Worm (Caenorhabditis elegans) whole organism, L1 larva: ENCODE measurements around the gene col-95.
A peak's percentile ranks its signal among the peaks of the same experiment; 100 is the strongest.

ENCODE experiments used
- C04F5.9 ChIP-seq: sonication (generic microtip); optimal IDR thresholded peaks from 2 replicates; lab custom pipeline; 2016; ENCODE audit warnings: missing genetic modification characterization, missing compliant biosample characterization
- C16A3.4 ChIP-seq: fragments of 150-350 bp; optimal IDR thresholded peaks from 2 replicates; lab custom pipeline; 2014; ENCODE audit warnings: missing biosample characterization, missing genetic modification characterization
- F16B12.6 ChIP-seq: fragments of 150-350 bp; optimal IDR thresholded peaks from 2 replicates; lab custom pipeline; 2014; ENCODE audit warnings: missing biosample characterization, missing genetic modification characterization
- aha-1 ChIP-seq: fragments of 150-350 bp; optimal IDR thresholded peaks from 2 replicates; lab custom pipeline; 2014; ENCODE audit warnings: missing biosample characterization, missing genetic modification characterization
- alr-1 ChIP-seq: fragments of 200-800 bp; sonication (Bioruptor generic); optimal IDR thresholded peaks from 2 replicates; lab custom pipeline; 2018; ENCODE audit warnings: borderline replicate concordance, mild to moderate bottlenecking, missing genetic modification characterization, missing compliant biosample characterization
- ama-1 ChIP-seq: fragments of 150-350 bp; optimal IDR thresholded peaks from 2 replicates; lab custom pipeline; 2014
- ceh-8 ChIP-seq: fragments of 200-800 bp; sonication (Bioruptor generic); optimal IDR thresholded peaks from 2 replicates; lab custom pipeline; 2018; ENCODE audit warnings: mild to moderate bottlenecking, missing genetic modification characterization, moderate library complexity, missing compliant biosample characterization
- ceh-82 ChIP-seq, 3 experiments: fragments of 150-350 bp in 1 of 3; sonication (generic microtip) in 2 of 3; optimal IDR thresholded peaks; 2 replicates each; lab custom pipeline; 2014 to 2017; ENCODE audit warnings: missing biosample characterization in 3 of 3, missing genetic modification characterization in 3 of 3
- efl-1 ChIP-seq, 4 experiments: fragments of 150-350 bp; optimal IDR thresholded peaks in 3 of 4; peaks in 1 of 4; 1 replicate in 1 of 4; 2 replicates in 3 of 4; lab custom pipeline; 2014; ENCODE audit warnings: missing biosample characterization in 2 of 4, missing genetic modification characterization in 2 of 4, missing genetic modification reagents in 2 of 4
- efl-3 ChIP-seq: fragments of 200-800 bp; sonication (Bioruptor generic); optimal IDR thresholded peaks from 2 replicates; lab custom pipeline; 2018; ENCODE audit warnings: mild to moderate bottlenecking, missing genetic modification characterization, missing compliant biosample characterization
- egl-13 ChIP-seq: sonication (generic microtip); optimal IDR thresholded peaks from 2 replicates; lab custom pipeline; 2016; ENCODE audit warnings: missing genotype, missing genetic modification reagents, missing genetic modification characterization, missing compliant biosample characterization
- egl-27 ChIP-seq, 2 experiments: fragments of 150-350 bp in 1 of 2; sonication (generic microtip); optimal IDR thresholded peaks; 3 replicates each; lab custom pipeline; 2017 to 2018; ENCODE audit warnings: missing biosample characterization in 2 of 2, missing genetic modification characterization in 2 of 2, missing genetic modification reagents in 2 of 2
- elt-3 ChIP-seq, 6 experiments: fragments of 150-350 bp in 1 of 6; sonication (generic microtip); optimal IDR thresholded peaks; 2 replicates each; lab custom pipeline; 2017 to 2018; ENCODE audit warnings: missing biosample characterization in 6 of 6, missing genetic modification characterization in 6 of 6, inconsistent platforms in 1 of 6
- fkh-10 ChIP-seq: sonication (generic microtip); optimal IDR thresholded peaks from 2 replicates; lab custom pipeline; 2017; ENCODE audit warnings: missing biosample characterization, missing genetic modification reagents, missing genetic modification characterization
- fkh-4 ChIP-seq: sonication (generic microtip); optimal IDR thresholded peaks from 2 replicates; lab custom pipeline; 2016; ENCODE audit warnings: missing compliant biosample characterization, missing genetic modification characterization, borderline replicate concordance
- hpl-2 ChIP-seq: fragments of 150-350 bp; optimal IDR thresholded peaks from 2 replicates; lab custom pipeline; 2014; ENCODE audit warnings: missing biosample characterization, missing genetic modification reagents, missing genetic modification characterization
- isw-1 ChIP-seq: fragments of 200-800 bp; sonication (Bioruptor generic); IDR thresholded peaks from 2 replicates; pipeline ENCODE4 v1.3.6; 2022; ENCODE audit warnings: missing genetic modification characterization, missing compliant biosample characterization
- lin-14 ChIP-seq: fragments of 200-800 bp; sonication (Bioruptor generic); optimal IDR thresholded peaks from 2 replicates; lab custom pipeline; 2018; ENCODE audit warnings: mild to moderate bottlenecking, missing genetic modification characterization, moderate library complexity, missing compliant biosample characterization
- lin-35 ChIP-seq, 2 experiments: fragments of 150-350 bp; optimal IDR thresholded peaks; 2 replicates each; lab custom pipeline; 2014; ENCODE audit warnings: missing biosample characterization in 2 of 2, missing genetic modification characterization in 2 of 2, missing genetic modification reagents in 2 of 2
- lin-39 ChIP-seq: fragments of 150-350 bp; optimal IDR thresholded peaks from 2 replicates; lab custom pipeline; 2014; ENCODE audit warnings: missing biosample characterization, missing genetic modification reagents, missing genetic modification characterization
- lsy-2 ChIP-seq, 2 experiments: fragments of 150-350 bp; optimal IDR thresholded peaks; 2 replicates each; lab custom pipeline; 2014; ENCODE audit warnings: missing biosample characterization in 2 of 2, missing genetic modification characterization in 2 of 2
- mab-9 ChIP-seq: fragments of 200-800 bp; sonication (Bioruptor generic); IDR thresholded peaks from 2 replicates; pipeline ENCODE4 v1.3.6; 2022; ENCODE audit warnings: missing genetic modification reagents, missing genetic modification characterization, missing compliant biosample characterization
- mdl-1 ChIP-seq, 2 experiments: fragments of 150-350 bp; optimal IDR thresholded peaks; 2 replicates each; lab custom pipeline; 2014 to 2017; ENCODE audit warnings: missing biosample characterization in 2 of 2, missing genetic modification characterization in 2 of 2, inconsistent platforms in 1 of 2
- mef-2 ChIP-seq: fragments of 150-350 bp; optimal IDR thresholded peaks from 2 replicates; lab custom pipeline; 2014; ENCODE audit warnings: missing biosample characterization, missing genetic modification characterization
- nhr-19 ChIP-seq: fragments of 200-800 bp; sonication (Bioruptor generic); conservative IDR thresholded peaks from 2 replicates; pipeline ENCODE4 v1.3.6; 2022; ENCODE audit warnings: missing genetic modification characterization, missing compliant biosample characterization
- nhr-237 ChIP-seq: fragments of 150-350 bp; optimal IDR thresholded peaks from 2 replicates; lab custom pipeline; 2014; ENCODE audit warnings: missing biosample characterization, missing genetic modification characterization
- nhr-71 ChIP-seq: sonication (generic microtip); optimal IDR thresholded peaks from 2 replicates; lab custom pipeline; 2016; ENCODE audit warnings: mild to moderate bottlenecking, missing genetic modification characterization, moderate library complexity, missing compliant biosample characterization
- nhr-76 ChIP-seq: sonication (generic microtip); optimal IDR thresholded peaks from 2 replicates; lab custom pipeline; 2017; ENCODE audit warnings: missing biosample characterization, missing genetic modification characterization
- nhr-84 ChIP-seq: sonication (generic microtip); optimal IDR thresholded peaks from 2 replicates; lab custom pipeline; 2017; ENCODE audit warnings: missing biosample characterization, missing genetic modification characterization
- pag-3 ChIP-seq: sonication (generic microtip); optimal IDR thresholded peaks from 2 replicates; lab custom pipeline; 2017; ENCODE audit warnings: missing genetic modification characterization, mild to moderate bottlenecking, missing compliant biosample characterization, antibody characterized with exemption, borderline replicate concordance; ENCODE audit not compliant: insufficient read depth
- pax-3 ChIP-seq: fragments of 200-800 bp; sonication (Bioruptor generic); optimal IDR thresholded peaks from 2 replicates; lab custom pipeline; 2018; ENCODE audit warnings: mild to moderate bottlenecking, missing genetic modification characterization, moderate library complexity, missing compliant biosample characterization
- rnt-1 ChIP-seq: sonication (generic microtip); optimal IDR thresholded peaks from 2 replicates; lab custom pipeline; 2016; ENCODE audit warnings: mild to moderate bottlenecking, missing genetic modification characterization, moderate library complexity, missing compliant biosample characterization
- skn-1 ChIP-seq: fragments of 150-350 bp; optimal IDR thresholded peaks from 2 replicates; lab custom pipeline; 2014; ENCODE audit warnings: missing biosample characterization, missing genetic modification characterization
- snpc-4 ChIP-seq: fragments of 150-350 bp; optimal IDR thresholded peaks from 2 replicates; lab custom pipeline; 2014; ENCODE audit warnings: missing biosample characterization, missing genetic modification characterization
- snu-23 ChIP-seq: sonication (generic microtip); optimal IDR thresholded peaks from 2 replicates; lab custom pipeline; 2016; ENCODE audit warnings: missing genetic modification characterization, missing compliant biosample characterization
- sox-4 ChIP-seq: sonication (generic microtip); optimal IDR thresholded peaks from 2 replicates; lab custom pipeline; 2016; ENCODE audit warnings: missing genetic modification characterization, missing compliant biosample characterization
- sup-37 ChIP-seq: fragments of 200-800 bp; sonication (Bioruptor generic); optimal IDR thresholded peaks from 2 replicates; lab custom pipeline; 2018; ENCODE audit warnings: mild to moderate bottlenecking, missing genetic modification characterization, missing compliant biosample characterization
- swsn-7 ChIP-seq: sonication (generic microtip); optimal IDR thresholded peaks from 2 replicates; lab custom pipeline; 2016; ENCODE audit warnings: missing genetic modification characterization, missing compliant biosample characterization
- unc-98 ChIP-seq: fragments of 200-800 bp; sonication (Bioruptor generic); IDR thresholded peaks from 2 replicates; pipeline ENCODE4 v1.3.6; 2022; ENCODE audit warnings: missing genetic modification characterization, missing compliant biosample characterization
- vab-15 ChIP-seq: sonication (generic microtip); optimal IDR thresholded peaks from 2 replicates; lab custom pipeline; 2017; ENCODE audit warnings: missing genotype, mild to moderate bottlenecking, missing genetic modification characterization, missing compliant biosample characterization
- zip-4 ChIP-seq: fragments of 200-800 bp; sonication (Bioruptor generic); optimal IDR thresholded peaks from 2 replicates; lab custom pipeline; 2018; ENCODE audit warnings: mild to moderate bottlenecking, missing genetic modification characterization, moderate library complexity, missing compliant biosample characterization
- ztf-11 ChIP-seq, 2 experiments: sonication (generic microtip); optimal IDR thresholded peaks; 2 replicates each; lab custom pipeline; 2016 to 2017; ENCODE audit warnings: missing genetic modification characterization in 2 of 2, missing biosample characterization in 1 of 2, missing compliant biosample characterization in 1 of 2
- ztf-4 ChIP-seq: fragments of 150-350 bp; optimal IDR thresholded peaks from 2 replicates; lab custom pipeline; 2014; ENCODE audit warnings: missing biosample characterization, missing genetic modification characterization

The col-95 gene

DNA sequence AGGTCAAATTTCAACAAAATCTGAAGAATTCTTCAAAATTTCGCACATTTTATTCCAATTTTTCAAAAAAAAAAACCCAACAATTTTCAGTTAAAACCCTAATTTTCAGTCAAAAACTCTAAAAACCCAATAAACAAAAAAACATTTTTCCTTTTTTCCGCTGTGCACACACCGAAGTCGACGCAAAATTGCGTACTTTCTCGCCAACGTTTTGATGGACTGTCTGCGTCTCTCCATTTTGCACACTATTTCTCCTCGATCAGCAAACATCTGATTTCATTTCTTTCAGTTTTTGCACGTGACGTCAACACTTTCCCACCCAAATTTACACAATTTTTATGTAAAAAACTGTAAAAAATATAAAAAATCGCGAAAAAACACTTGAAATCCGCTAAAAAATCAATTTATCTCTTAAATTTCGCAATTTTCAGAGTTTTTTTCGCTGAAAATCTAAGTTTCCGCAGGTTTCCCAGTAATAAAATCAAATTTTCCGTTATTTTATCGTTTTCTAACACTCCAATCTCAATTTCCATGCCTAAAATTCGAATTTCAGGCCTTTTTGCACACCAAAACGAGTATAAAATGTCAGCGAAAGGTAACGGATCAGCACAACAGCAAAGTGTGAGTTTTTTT is 46.5 kb upstream of the col-95 start, which contains the start of gene crh-1 (continued):
- TF ChIP-seq ceh-8 (GFP tag; lab: Kevin White, UChicago) (peak; percentile 68), lin-39 (tag; lab: Kevin White, UChicago) (peak; percentile 87), sup-37 (GFP tag; lab: Kevin White, UChicago) (peak; percentile 39), nhr-71 (tag; lab: Kevin White, UChicago) (peak; percentile 93), ztf-4 (tag; lab: Kevin White, UChicago) (peak; percentile 49), nhr-76 (tag; lab: Kevin White, UChicago) (no peak), skn-1 (tag; lab: Kevin White, UChicago) (peak; percentile 65), C16A3.4 (tag; lab: Kevin White, UChicago) (peak; percentile 54), egl-13 (peak; percentile 43), fkh-10 (GFP tag; lab: Kevin White, UChicago) (peak; percentile 51), mef-2 (tag; lab: Kevin White, UChicago) (no peak), aha-1 (no peak), unc-98 (GFP tag; lab: Robert Waterston, UW) (no peak), mdl-1 (tag; optimal IDR thresholded peaks at IDR 0.05; lab: Kevin White, UChicago) (peak in 1 of 2 experiments; percentile 89), lsy-2 (tag; optimal IDR thresholded peaks at IDR 0.05; lab: Kevin White, UChicago) (peak; percentile 85 to 86), egl-27 (tag; optimal IDR thresholded peaks at IDR 0.05; lab: Kevin White, UChicago) (no peak), vab-15 (tag; lab: Kevin White, UChicago) (no peak), zip-4 (GFP tag; lab: Kevin White, UChicago) (peak; percentile 43), snpc-4 (tag; lab: Kevin White, UChicago) (peak; percentile 74), lin-14 (GFP tag; lab: Kevin White, UChicago) (peak; percentile 88), ama-1 (lab: Kevin White, UChicago) (no peak), lin-35 (GFP tag; optimal IDR thresholded peaks at IDR 0.05; lab: Kevin White, UChicago) (peak; percentile 77 to 88), nhr-84 (tag; lab: Kevin White, UChicago) (no peak), ceh-82 (tag; optimal IDR thresholded peaks at IDR 0.05; lab: Kevin White, UChicago) (peak; percentile 63 to 75 (median 72)), fkh-4 (peak; percentile 66), F16B12.6 (tag; lab: Kevin White, UChicago) (peak; percentile 98), pax-3 (tag; lab: Kevin White, UChicago) (no peak), elt-3 (tag; optimal IDR thresholded peaks at IDR 0.05; lab: Kevin White, UChicago) (peak in 2 of 6 experiments; percentile 62 to 78), efl-1 (optimal IDR thresholded peaks at IDR 0.05; lab: Kevin White, UChicago) (peak; percentile 83 to 84), efl-1 (GFP tag; optimal IDR thresholded peaks at IDR 0.05 in 1 of 2; lab: Kevin White, UChicago) (peak; percentile 78 to 98), nhr-19 (GFP tag; lab: Robert Waterston, UW) (peak; percentile 85), mab-9 (GFP tag; lab: Robert Waterston, UW) (peak; percentile 77), ztf-11 (tag; optimal IDR thresholded peaks at IDR 0.05; lab: Kevin White, UChicago) (peak in 1 of 2 experiments; percentile 35), alr-1 (tag; lab: Kevin White, UChicago) (no peak), pag-3 (tag; lab: Kevin White, UChicago) (no peak), C04F5.9 (peak; percentile 51), snu-23 (GFP tag; lab: Kevin White, UChicago) (peak; percentile 93), swsn-7 (tag; lab: Kevin White, UChicago) (peak; percentile 85), efl-3 (GFP tag; lab: Kevin White, UChicago) (no peak), hpl-2 (GFP tag; lab: Kevin White, UChicago) (no peak), rnt-1 (tag; lab: Kevin White, UChicago) (peak; percentile 86), nhr-237 (no peak), isw-1 (GFP tag; lab: Robert Waterston, UW) (peak; percentile 65), sox-4 (tag; lab: Kevin White, UChicago) (peak; percentile 63)
